Worm (Caenorhabditis elegans): ENCODE data around the gene lbp-8.

DNA sequence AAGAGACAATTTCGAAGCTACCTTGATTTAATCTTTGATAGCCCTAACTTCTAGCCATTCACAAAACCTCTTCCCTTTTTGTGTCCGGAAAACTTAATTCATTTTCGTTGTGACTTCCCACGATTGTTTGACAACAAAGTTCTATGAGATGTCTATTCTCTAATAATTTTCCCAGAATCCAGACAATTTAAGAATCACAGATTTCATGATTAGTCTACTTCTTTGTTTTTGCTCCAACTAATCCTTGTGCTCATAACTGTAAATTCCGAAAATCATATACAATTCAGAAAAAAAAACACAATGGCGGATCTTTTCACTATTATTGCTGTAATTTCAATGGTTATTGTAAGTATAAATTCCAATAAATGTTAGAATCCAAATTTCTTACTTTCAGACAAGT, 28.1 kb upstream of the lbp-8 start, which contains the start of gene srx-137:
- TF ChIP-seq dve-1 (tag; optimal IDR thresholded peaks at IDR 0.05; ENCODE audit: insufficient read depth), result no peak
- no peak for TF ChIP-seq ama-1 (optimal IDR thresholded peaks at IDR 0.05)
- TF ChIP-seq tra-1 (GFP tag; IDR thresholded peaks at IDR 0.05), result no peak
- TF ChIP-seq zag-1 (tag; optimal IDR thresholded peaks at IDR 0.05), result no peak
- no peak for TF ChIP-seq lsy-2 (tag; optimal IDR thresholded peaks at IDR 0.05)
- TF ChIP-seq nhr-76 (tag; optimal IDR thresholded peaks at IDR 0.05), result no peak
- TF ChIP-seq nhr-111 (GFP tag; optimal IDR thresholded peaks at IDR 0.05), result no peak
- TF ChIP-seq lir-3 (tag; optimal IDR thresholded peaks at IDR 0.05), result no peak
- TF ChIP-seq snpc-4 (tag; optimal IDR thresholded peaks at IDR 0.05), result no peak
- TF ChIP-seq fos-1 (tag; optimal IDR thresholded peaks at IDR 0.05), result no peak
- TF ChIP-seq arid-1 (GFP tag; conservative IDR thresholded peaks at IDR 0.05), result no peak
- no peak for TF ChIP-seq ZK337.2 (GFP tag; IDR thresholded peaks at IDR 0.05)
- TF ChIP-seq nhr-11 (tag; optimal IDR thresholded peaks at IDR 0.05), result no peak

All from whole organism, L4 larva.